Worm (Caenorhabditis elegans) whole organism, mixed stage, embryonic: ENCODE measurements around the gene F41H10.3.

Experiments used
- bed-3 ChIP-seq: fragments of 200-800 bp; sonication (Bioruptor generic); optimal IDR thresholded peaks from 3 replicates; lab custom pipeline; 2018; ENCODE audit warnings: mild to moderate bottlenecking, missing genetic modification characterization, moderate library complexity, missing compliant biosample characterization
- ceh-39 ChIP-seq: fragments of 150-350 bp; optimal IDR thresholded peaks from 2 replicates; lab custom pipeline; 2014; ENCODE audit warnings: missing biosample characterization, missing genetic modification characterization
- ceh-83 ChIP-seq: fragments of 200-800 bp; sonication (Bioruptor generic); optimal IDR thresholded peaks from 2 replicates; lab custom pipeline; 2018; ENCODE audit warnings: mild to moderate bottlenecking, missing genetic modification characterization, missing compliant biosample characterization
- cnd-1 ChIP-seq: fragments of 200-800 bp; sonication (Bioruptor generic); optimal IDR thresholded peaks from 2 replicates; lab custom pipeline; 2018; ENCODE audit warnings: mild to moderate bottlenecking, missing genetic modification characterization, missing compliant biosample characterization
- elt-1 ChIP-seq: sonication (generic microtip); optimal IDR thresholded peaks from 2 replicates; lab custom pipeline; 2017; ENCODE audit warnings: missing genetic modification characterization, mild to moderate bottlenecking, missing compliant biosample characterization, antibody characterized with exemption, moderate library complexity, borderline replicate concordance; ENCODE audit not compliant: insufficient read depth
- flh-1 ChIP-seq: fragments of 200-800 bp; sonication (Bioruptor generic); optimal IDR thresholded peaks from 2 replicates; lab custom pipeline; 2018; ENCODE audit warnings: mild to moderate bottlenecking, missing genetic modification characterization, moderate library complexity, missing compliant biosample characterization
- hlh-1 ChIP-seq: fragments of 150-350 bp; optimal IDR thresholded peaks from 2 replicates; lab custom pipeline; 2014; ENCODE audit warnings: missing biosample characterization, missing genetic modification reagents, missing genetic modification characterization
- lin-13 ChIP-seq: fragments of 150-350 bp; optimal IDR thresholded peaks from 2 replicates; lab custom pipeline; 2014; ENCODE audit warnings: missing biosample characterization, missing genetic modification characterization
- lin-32 ChIP-seq: fragments of 200-800 bp; sonication (Bioruptor generic); optimal IDR thresholded peaks from 2 replicates; lab custom pipeline; 2018; ENCODE audit warnings: mild to moderate bottlenecking, missing genetic modification characterization, missing compliant biosample characterization
- mls-2 ChIP-seq: sonication (generic microtip); optimal IDR thresholded peaks from 2 replicates; lab custom pipeline; 2016; ENCODE audit warnings: mild to moderate bottlenecking, missing genetic modification characterization, moderate library complexity, missing compliant biosample characterization
- nhr-2 ChIP-seq: fragments of 150-350 bp; optimal IDR thresholded peaks from 2 replicates; lab custom pipeline; 2014; ENCODE audit warnings: missing biosample characterization, missing genetic modification characterization
- nhr-28 ChIP-seq: fragments of 150-350 bp; optimal IDR thresholded peaks from 2 replicates; lab custom pipeline; 2014; ENCODE audit warnings: missing biosample characterization, missing genetic modification characterization
- nhr-76 ChIP-seq: sonication (generic microtip); optimal IDR thresholded peaks from 2 replicates; lab custom pipeline; 2017; ENCODE audit warnings: missing biosample characterization, missing genetic modification characterization
- sptf-1 ChIP-seq: sonication (generic microtip); optimal IDR thresholded peaks from 2 replicates; lab custom pipeline; 2017; ENCODE audit warnings: mild to moderate bottlenecking, missing genetic modification characterization, moderate library complexity, missing compliant biosample characterization
- unc-39 ChIP-seq: fragments of 150-350 bp; optimal IDR thresholded peaks from 2 replicates; lab custom pipeline; 2014; ENCODE audit warnings: missing biosample characterization, missing genetic modification characterization
- unc-62 ChIP-seq: fragments of 150-350 bp; optimal IDR thresholded peaks from 2 replicates; lab custom pipeline; 2014; ENCODE audit warnings: missing biosample characterization, missing genetic modification reagents, missing genetic modification characterization
- zip-8 ChIP-seq: fragments of 150-350 bp; optimal IDR thresholded peaks from 2 replicates; lab custom pipeline; 2014; ENCODE audit warnings: missing biosample characterization, missing genetic modification characterization
- ztf-11 ChIP-seq: fragments of 150-350 bp; optimal IDR thresholded peaks from 2 replicates; lab custom pipeline; 2014; ENCODE audit warnings: missing biosample characterization, missing genetic modification characterization

Gene F41H10.3

DNA sequence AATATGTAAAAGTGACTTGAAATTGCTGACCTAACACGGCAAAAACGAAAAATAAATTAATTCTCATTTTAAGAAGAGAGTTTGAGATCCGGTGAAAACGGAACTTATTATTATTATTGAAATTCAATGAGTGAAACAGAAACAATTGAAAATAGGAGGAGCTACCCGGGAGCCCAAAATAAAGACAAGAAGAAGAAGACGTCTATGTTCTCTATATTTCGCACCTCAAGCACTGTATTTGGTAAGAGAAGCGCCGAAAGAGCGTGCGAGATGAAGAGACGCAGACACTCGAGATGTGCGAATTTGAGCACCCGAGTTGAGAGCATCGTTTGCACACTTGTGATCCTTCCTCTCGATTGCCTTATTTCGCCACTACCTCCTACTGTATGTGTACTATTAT is 46.1 kb downstream of the F41H10.3 start, which contains the start of gene spp-7:
spp-7 (minus strand) TSS at position 101 of the 400 bp plus-strand sequence.
- no peak for TF ChIP-seq lin-32 (GFP tag; lab: Kevin White, UChicago)
- no peak for TF ChIP-seq hlh-1
- TF ChIP-seq nhr-2 (tag; lab: Kevin White, UChicago), result no peak
- no peak for TF ChIP-seq mls-2
- TF ChIP-seq elt-1 (tag; lab: Kevin White, UChicago), result no peak
- TF ChIP-seq nhr-76 (tag; lab: Kevin White, UChicago), result no peak
- no peak for TF ChIP-seq unc-39
- TF ChIP-seq flh-1 (GFP tag; lab: Kevin White, UChicago), result no peak
- TF ChIP-seq ceh-39 (tag; lab: Kevin White, UChicago), result no peak
- TF ChIP-seq unc-62 (GFP tag; lab: Kevin White, UChicago), result no peak
- no peak for TF ChIP-seq sptf-1 (tag; lab: Kevin White, UChicago)

DNA sequence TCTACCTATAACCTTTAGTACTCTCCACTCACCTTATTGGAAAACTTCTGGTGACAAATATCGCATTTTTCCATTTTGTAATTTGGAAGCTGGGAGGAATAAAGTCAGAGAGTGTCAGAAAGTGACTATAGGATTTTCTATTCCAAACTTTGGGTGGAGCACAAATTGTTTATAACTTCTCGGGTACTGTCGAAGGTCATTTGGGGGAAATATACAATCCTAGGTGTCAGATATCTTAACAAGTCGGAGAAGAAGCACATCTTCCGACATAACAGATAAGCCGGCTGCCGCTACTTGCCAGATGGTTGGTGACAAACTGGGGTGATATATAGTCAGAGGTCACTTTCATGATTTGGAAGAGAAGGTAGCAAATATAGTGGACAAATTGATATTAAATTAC is 49.5 kb downstream of the F41H10.3 start, which contains the start of gene ehn-3:
ehn-3 (minus strand) TSS at position 101 of the 400 bp plus-strand sequence.
- no peak for TF ChIP-seq zip-8 (tag; lab: Kevin White, UChicago)
- TF ChIP-seq lin-13 (tag; lab: Kevin White, UChicago), result no peak
- no peak for TF ChIP-seq nhr-28
- TF ChIP-seq ceh-83, result no peak
- no peak for TF ChIP-seq unc-39
- TF ChIP-seq ztf-11 (tag; lab: Kevin White, UChicago), result no peak
- no peak for TF ChIP-seq cnd-1
- TF ChIP-seq bed-3 (GFP tag; lab: Kevin White, UChicago), result no peak
